Fruit fly (Drosophila melanogaster): ENCODE results near the gene Adgf-A.

- no peak for TF ChIP-seq ttk (optimal IDR thresholded peaks at IDR 0.05)
- no peak for TF ChIP-seq Myc (optimal IDR thresholded peaks at IDR 0.05)
- TF ChIP-seq psq (optimal IDR thresholded peaks at IDR 0.05) = no peak
- no peak for TF ChIP-seq Sin3A (optimal IDR thresholded peaks at IDR 0.05)
These were observed 4.7 kb downstream of the Adgf-A start, which contains the start of gene CG32181 for dm6 chr3L:17759072-17759747.

Data from Kc167 (cell line).